Fruit fly (Drosophila melanogaster): Measurements from ENCODE around the gene CG8478.

Gene CG8478

dm6 chr3R:9771519-9771972 is 8.1 kb downstream of the CG8478 start, which contains the start of gene CG9471 (continued):
- TF ChIP-seq CG2889 (GFP tag; IDR thresholded peaks at IDR 0.05) (peak; percentile 89), jing (GFP tag; optimal IDR thresholded peaks at IDR 0.05) (no peak), CG14965 (GFP tag; optimal IDR thresholded peaks at IDR 0.05; ENCODE audit: borderline replicate concordance) (no peak), sr (GFP tag; IDR thresholded peaks at IDR 0.05) (peak; percentile 48; the same call in 1 of the 3 replicates), tup (GFP tag; optimal IDR thresholded peaks at IDR 0.05) (peak; percentile 77), Sry-β (GFP tag; optimal IDR thresholded peaks at IDR 0.05) (peak; percentile 10), Ssrp (tag; optimal IDR thresholded peaks at IDR 0.05) (peak; percentile 87), unc-4 (GFP tag; IDR thresholded peaks at IDR 0.05; ENCODE audit: partially characterized antibody) (no peak), CG13287 (GFP tag; IDR thresholded peaks at IDR 0.05; ENCODE audit: partially characterized antibody) (peak; percentile 30; the same call in 1 of the 2 replicates), amos (GFP tag; IDR thresholded peaks at IDR 0.05; ENCODE audit: partially characterized antibody) (no peak), CG8359 (GFP tag; optimal IDR thresholded peaks at IDR 0.05; ENCODE audit: borderline replicate concordance) (peak; percentile 14), CG13123 (GFP tag; optimal IDR thresholded peaks at IDR 0.05) (peak; percentile 83), gfzf (GFP tag; optimal IDR thresholded peaks at IDR 0.05) (no peak), CG15514 (GFP tag; optimal IDR thresholded peaks at IDR 0.05) (peak; percentile 87), Doc3 (GFP tag; IDR thresholded peaks at IDR 0.05; ENCODE audit: partially characterized antibody) (no peak), Mrtf (GFP tag; IDR thresholded peaks at IDR 0.05) (peak; percentile 85), Rfx (GFP tag; IDR thresholded peaks at IDR 0.05) (peak; percentile 93), CHES-1-like (GFP tag; optimal IDR thresholded peaks at IDR 0.05) (peak; percentile 84), CG11247 (GFP tag; IDR thresholded peaks at IDR 0.05) (peak; percentile 90), gt (GFP tag; IDR thresholded peaks at IDR 0.05) (peak; percentile 47), CG31224 (GFP tag; IDR thresholded peaks at IDR 0.05) (peak; percentile 83), CG3065 (GFP tag; optimal IDR thresholded peaks at IDR 0.05) (peak; percentile 60), CG12155 (GFP tag; optimal IDR thresholded peaks at IDR 0.05) (peak; percentile 93), btn (GFP tag; optimal IDR thresholded peaks at IDR 0.05) (peak; percentile 25), Ada2b (GFP tag; IDR thresholded peaks at IDR 0.05) (peak; percentile 93), CG1647 (GFP tag; optimal IDR thresholded peaks at IDR 0.05) (peak; percentile 85), CG1792 (GFP tag; optimal IDR thresholded peaks at IDR 0.05) (peak; percentile 83), CG18764 (GFP tag; optimal IDR thresholded peaks at IDR 0.05) (peak; percentile 82), cas (GFP tag; IDR thresholded peaks at IDR 0.05) (peak; percentile 91), CG10959 (GFP tag; IDR thresholded peaks at IDR 0.05) (peak; percentile 81), Chrac-16 (GFP tag; optimal IDR thresholded peaks at IDR 0.05) (peak; percentile 92), CG3838 (GFP tag; optimal IDR thresholded peaks at IDR 0.05) (peak; percentile 56), tx (GFP tag; optimal IDR thresholded peaks at IDR 0.05) (peak; percentile 88), CG3281 (GFP tag; optimal IDR thresholded peaks at IDR 0.05) (peak; percentile 93), Fer1 (GFP tag; optimal IDR thresholded peaks at IDR 0.05) (peak; percentile 94), CG16779 (GFP tag; IDR thresholded peaks at IDR 0.05) (peak; percentile 90), Awh (GFP tag; IDR thresholded peaks at IDR 0.05) (peak; percentile 90), ash1 (GFP tag; optimal IDR thresholded peaks at IDR 0.05) (no peak), NK7.1 (GFP tag; optimal IDR thresholded peaks at IDR 0.05) (peak; percentile 85), CG17359 (tag; optimal IDR thresholded peaks at IDR 0.05) (peak; percentile 92), CG14710 (tag; optimal IDR thresholded peaks at IDR 0.05) (peak; percentile 86), CG6683 (GFP tag; optimal IDR thresholded peaks at IDR 0.05) (peak; percentile 85), TFAM (GFP tag; optimal IDR thresholded peaks at IDR 0.05) (peak; percentile 38), stc (GFP tag; IDR thresholded peaks at IDR 0.05) (peak; percentile 94), CG6689 (GFP tag; IDR thresholded peaks at IDR 0.05) (peak; percentile 94), emc (GFP tag; optimal IDR thresholded peaks at IDR 0.05) (peak; percentile 70), CG1832 (GFP tag; optimal IDR thresholded peaks at IDR 0.05) (no peak), jumu (GFP tag; optimal IDR thresholded peaks at IDR 0.05) (peak; percentile 86), Atf3 (GFP tag; optimal IDR thresholded peaks at IDR 0.05) (peak; percentile 83), bab2 (GFP tag; optimal IDR thresholded peaks at IDR 0.05) (peak; percentile 87), HLH54F (GFP tag; optimal IDR thresholded peaks at IDR 0.05) (peak; percentile 90)

All from whole organism, embryonic.